Worm (Caenorhabditis elegans) whole organism, L4 larva: ENCODE measurements around the gene ccdc-47.
A peak's percentile ranks its signal among the peaks of the same experiment; 100 is the strongest.

Experiments
- D1046.2 ChIP-seq: fragments of 200-800 bp; sonication (Bioruptor generic); IDR thresholded peaks from 2 replicates; pipeline ENCODE4 v1.3.6; 2022; ENCODE audit warnings: missing genetic modification characterization, missing compliant biosample characterization
- R02D3.7 ChIP-seq: fragments of 150-350 bp; sonication (generic microtip); optimal IDR thresholded peaks from 3 replicates; lab custom pipeline; 2014; ENCODE audit warnings: missing biosample characterization, missing genetic modification characterization
- T26A8.4 ChIP-seq: fragments of 200-800 bp; sonication (Bioruptor generic); IDR thresholded peaks from 2 replicates; pipeline ENCODE4 v1.3.6; 2022; ENCODE audit warnings: missing genetic modification characterization, missing compliant biosample characterization
- Y48G9A.11 ChIP-seq: fragments of 200-800 bp; sonication (Bioruptor generic); IDR thresholded peaks from 2 replicates; pipeline ENCODE4 v1.3.6; 2022; ENCODE audit warnings: missing genetic modification reagents, missing genetic modification characterization, missing compliant biosample characterization
- ZK337.2 ChIP-seq: fragments of 200-800 bp; sonication (Bioruptor generic); IDR thresholded peaks from 2 replicates; pipeline ENCODE4 v1.3.6; 2022; ENCODE audit warnings: missing genetic modification reagents, missing genetic modification characterization, missing compliant biosample characterization
- ZK546.5 ChIP-seq, 2 experiments: sonication (generic microtip); optimal IDR thresholded peaks; 2 replicates each; lab custom pipeline; 2017; ENCODE audit warnings: missing biosample characterization in 2 of 2, missing genetic modification characterization in 2 of 2
- aly-2 ChIP-seq: sonication (generic microtip); optimal IDR thresholded peaks from 2 replicates; lab custom pipeline; 2018; ENCODE audit warnings: missing biosample characterization, missing genetic modification characterization
- attf-4 ChIP-seq: sonication (generic microtip); optimal IDR thresholded peaks from 3 replicates; lab custom pipeline; 2017; ENCODE audit warnings: missing biosample characterization, missing genetic modification characterization
- ceh-32 ChIP-seq: sonication (generic microtip); optimal IDR thresholded peaks from 2 replicates; lab custom pipeline; 2016; ENCODE audit warnings: mild to moderate bottlenecking, missing genetic modification characterization, missing compliant biosample characterization; ENCODE audit not compliant: poor library complexity
- ces-1 ChIP-seq: fragments of 150-350 bp; sonication (generic microtip); optimal IDR thresholded peaks from 4 replicates; lab custom pipeline; 2014; ENCODE audit warnings: missing biosample characterization, missing genetic modification reagents, missing genetic modification characterization
- ctbp-1 ChIP-seq: fragments of 200-800 bp; sonication (Bioruptor generic); IDR thresholded peaks from 2 replicates; pipeline ENCODE4 v1.3.6; 2022; ENCODE audit warnings: missing genetic modification reagents, missing genetic modification characterization, missing compliant biosample characterization
- dmd-6 ChIP-seq: fragments of 200-800 bp; sonication (Bioruptor generic); IDR thresholded peaks from 2 replicates; pipeline ENCODE4 v1.3.6; 2022; ENCODE audit warnings: missing genetic modification reagents, missing genetic modification characterization, missing compliant biosample characterization
- dmd-9 ChIP-seq: fragments of 200-800 bp; sonication (Bioruptor generic); IDR thresholded peaks from 2 replicates; pipeline ENCODE4 v1.3.6; 2022; ENCODE audit warnings: missing genetic modification reagents, missing genetic modification characterization, missing compliant biosample characterization
- duxl-1 ChIP-seq: sonication (generic microtip); optimal IDR thresholded peaks from 2 replicates; lab custom pipeline; 2016; ENCODE audit warnings: mild to moderate bottlenecking, missing genetic modification characterization, moderate library complexity, missing compliant biosample characterization; ENCODE audit not compliant: poor library complexity
- dve-1 ChIP-seq: sonication (generic microtip); optimal IDR thresholded peaks from 2 replicates; lab custom pipeline; 2017; ENCODE audit warnings: antibody characterized with exemption, mild to moderate bottlenecking, missing genetic modification characterization, missing compliant biosample characterization; ENCODE audit not compliant: insufficient read depth
- fkh-10 ChIP-seq: fragments of 150-350 bp; optimal IDR thresholded peaks from 2 replicates; lab custom pipeline; 2014; ENCODE audit warnings: missing biosample characterization, missing genetic modification reagents, missing genetic modification characterization
- hlh-11 ChIP-seq: fragments of 200-800 bp; sonication (Bioruptor generic); optimal IDR thresholded peaks from 2 replicates; lab custom pipeline; 2018; ENCODE audit warnings: mild to moderate bottlenecking, missing genetic modification characterization, missing compliant biosample characterization
- lim-7 ChIP-seq: fragments of 200-800 bp; sonication (Bioruptor generic); IDR thresholded peaks from 2 replicates; pipeline ENCODE4 v1.3.6; 2022; ENCODE audit warnings: missing genetic modification characterization, missing compliant biosample characterization
- lin-1 ChIP-seq: fragments of 200-800 bp; sonication (Bioruptor generic); IDR thresholded peaks from 2 replicates; pipeline ENCODE4 v1.3.6; 2022; ENCODE audit warnings: missing genetic modification reagents, missing genetic modification characterization, missing compliant biosample characterization
- lin-38 ChIP-seq: fragments of 200-800 bp; sonication (Bioruptor generic); IDR thresholded peaks from 2 replicates; pipeline ENCODE4 v1.3.6; 2022; ENCODE audit warnings: missing genetic modification reagents, missing genetic modification characterization, missing compliant biosample characterization
- lin-39 ChIP-seq: fragments of 150-350 bp; optimal IDR thresholded peaks from 2 replicates; lab custom pipeline; 2014; ENCODE audit warnings: missing biosample characterization, missing genetic modification reagents, missing genetic modification characterization
- lir-3 ChIP-seq: sonication (generic microtip); optimal IDR thresholded peaks from 2 replicates; lab custom pipeline; 2016; ENCODE audit warnings: mild to moderate bottlenecking, missing genetic modification characterization, missing compliant biosample characterization
- madf-9 ChIP-seq: fragments of 200-800 bp; sonication (Bioruptor generic); conservative IDR thresholded peaks from 2 replicates; pipeline ENCODE4 v1.3.6; 2022; ENCODE audit warnings: missing genetic modification reagents, missing genetic modification characterization, missing compliant biosample characterization
- mdt-29 ChIP-seq: fragments of 200-800 bp; sonication (Bioruptor generic); IDR thresholded peaks from 2 replicates; pipeline ENCODE4 v1.3.6; 2022; ENCODE audit warnings: missing genetic modification reagents, missing genetic modification characterization, missing compliant biosample characterization
- mep-1 ChIP-seq: fragments of 150-350 bp; sonication (generic microtip); optimal IDR thresholded peaks from 3 replicates; lab custom pipeline; 2014; ENCODE audit warnings: missing biosample characterization, missing genetic modification characterization
- mes-2 ChIP-seq: sonication (generic microtip); optimal IDR thresholded peaks from 2 replicates; lab custom pipeline; 2016; ENCODE audit warnings: missing genotype, mild to moderate bottlenecking, missing genetic modification characterization, missing compliant biosample characterization; ENCODE audit not compliant: poor library complexity, severe bottlenecking
- nhr-102 ChIP-seq: sonication (generic microtip); optimal IDR thresholded peaks from 2 replicates; lab custom pipeline; 2016; ENCODE audit warnings: mild to moderate bottlenecking, missing genetic modification characterization, moderate library complexity, missing compliant biosample characterization
- nhr-237 ChIP-seq: sonication (generic microtip); optimal IDR thresholded peaks from 2 replicates; lab custom pipeline; 2017; ENCODE audit warnings: missing biosample characterization, missing genetic modification characterization
- nhr-41 ChIP-seq: fragments of 200-800 bp; sonication (Bioruptor generic); IDR thresholded peaks from 2 replicates; pipeline ENCODE4 v1.3.6; 2022; ENCODE audit warnings: missing genetic modification reagents, missing genetic modification characterization, missing compliant biosample characterization
- nhr-48 ChIP-seq: sonication (generic microtip); optimal IDR thresholded peaks from 2 replicates; lab custom pipeline; 2016; ENCODE audit warnings: mild to moderate bottlenecking, missing genetic modification characterization, missing compliant biosample characterization
- nhr-76 ChIP-seq: fragments of 150-350 bp; optimal IDR thresholded peaks from 2 replicates; lab custom pipeline; 2014; ENCODE audit warnings: missing biosample characterization, missing genetic modification characterization
- pha-4 ChIP-seq, 2 experiments: fragments of 150-350 bp in 1 of 2; fragments of 200-800 bp in 1 of 2; sonication (Bioruptor generic) in 1 of 2; IDR thresholded peaks in 1 of 2; optimal IDR thresholded peaks in 1 of 2; 2 replicates each; pipeline versions ENCODE4 v1.3.6 to Lab custom; 2014 to 2022; ENCODE audit warnings: missing genetic modification characterization in 2 of 2, missing genetic modification reagents in 2 of 2, missing biosample characterization in 1 of 2, missing compliant biosample characterization in 1 of 2
- rbr-2 ChIP-seq: sonication (generic microtip); optimal IDR thresholded peaks from 2 replicates; lab custom pipeline; 2016; ENCODE audit warnings: missing genotype, missing genetic modification characterization, missing compliant biosample characterization
- set-16 ChIP-seq: fragments of 200-800 bp; sonication (Bioruptor generic); IDR thresholded peaks from 2 replicates; pipeline ENCODE4 v1.3.6; 2022; ENCODE audit warnings: missing genetic modification reagents, missing genetic modification characterization, missing compliant biosample characterization
- skn-1 ChIP-seq: fragments of 150-350 bp; optimal IDR thresholded peaks from 2 replicates; lab custom pipeline; 2014; ENCODE audit warnings: missing biosample characterization, missing genetic modification characterization
- snpc-1.2 ChIP-seq: fragments of 200-800 bp; sonication (Bioruptor generic); IDR thresholded peaks from 2 replicates; pipeline ENCODE4 v1.3.6; 2022; ENCODE audit warnings: missing genetic modification reagents, missing genetic modification characterization, missing compliant biosample characterization
- snpc-4 ChIP-seq: fragments of 150-350 bp; optimal IDR thresholded peaks from 2 replicates; lab custom pipeline; 2014; ENCODE audit warnings: missing biosample characterization, missing genetic modification characterization
- tag-97 ChIP-seq: fragments of 200-800 bp; sonication (Bioruptor generic); IDR thresholded peaks from 2 replicates; pipeline ENCODE4 v1.3.6; 2022; ENCODE audit warnings: missing genetic modification characterization, missing compliant biosample characterization
- tra-1 ChIP-seq: fragments of 200-800 bp; sonication (Bioruptor generic); IDR thresholded peaks from 2 replicates; pipeline ENCODE4 v1.3.6; 2022; ENCODE audit warnings: missing genetic modification reagents, missing genetic modification characterization, missing compliant biosample characterization
- unc-130 ChIP-seq: sonication (generic microtip); optimal IDR thresholded peaks from 2 replicates; lab custom pipeline; 2016; ENCODE audit warnings: missing genetic modification reagents, missing genetic modification characterization, missing compliant biosample characterization
- unc-62 ChIP-seq, 3 experiments: fragments of 150-350 bp in 1 of 3; sonication (generic microtip); optimal IDR thresholded peaks in 2 of 3; peaks in 1 of 3; 1 replicate in 1 of 3; 2 replicates in 2 of 3; lab custom pipeline; 2014 to 2017; ENCODE audit warnings: missing biosample characterization in 3 of 3, missing genetic modification characterization in 3 of 3, missing genetic modification reagents in 3 of 3, missing genotype in 1 of 3
- zag-1 ChIP-seq: fragments of 150-350 bp; optimal IDR thresholded peaks from 2 replicates; lab custom pipeline; 2014; ENCODE audit warnings: missing biosample characterization, missing genetic modification characterization
- zfp-3 ChIP-seq: fragments of 200-800 bp; sonication (Bioruptor generic); conservative IDR thresholded peaks from 2 replicates; pipeline ENCODE4 v1.3.6; 2022; ENCODE audit warnings: missing genetic modification reagents, missing genetic modification characterization, missing compliant biosample characterization
- zip-2 ChIP-seq: fragments of 150-350 bp; optimal IDR thresholded peaks from 2 replicates; lab custom pipeline; 2014; ENCODE audit warnings: missing biosample characterization, missing genetic modification characterization
- ztf-11 ChIP-seq: fragments of 150-350 bp; optimal IDR thresholded peaks from 2 replicates; lab custom pipeline; 2014; ENCODE audit warnings: missing biosample characterization, missing genetic modification characterization

The ccdc-47 gene

DNA sequence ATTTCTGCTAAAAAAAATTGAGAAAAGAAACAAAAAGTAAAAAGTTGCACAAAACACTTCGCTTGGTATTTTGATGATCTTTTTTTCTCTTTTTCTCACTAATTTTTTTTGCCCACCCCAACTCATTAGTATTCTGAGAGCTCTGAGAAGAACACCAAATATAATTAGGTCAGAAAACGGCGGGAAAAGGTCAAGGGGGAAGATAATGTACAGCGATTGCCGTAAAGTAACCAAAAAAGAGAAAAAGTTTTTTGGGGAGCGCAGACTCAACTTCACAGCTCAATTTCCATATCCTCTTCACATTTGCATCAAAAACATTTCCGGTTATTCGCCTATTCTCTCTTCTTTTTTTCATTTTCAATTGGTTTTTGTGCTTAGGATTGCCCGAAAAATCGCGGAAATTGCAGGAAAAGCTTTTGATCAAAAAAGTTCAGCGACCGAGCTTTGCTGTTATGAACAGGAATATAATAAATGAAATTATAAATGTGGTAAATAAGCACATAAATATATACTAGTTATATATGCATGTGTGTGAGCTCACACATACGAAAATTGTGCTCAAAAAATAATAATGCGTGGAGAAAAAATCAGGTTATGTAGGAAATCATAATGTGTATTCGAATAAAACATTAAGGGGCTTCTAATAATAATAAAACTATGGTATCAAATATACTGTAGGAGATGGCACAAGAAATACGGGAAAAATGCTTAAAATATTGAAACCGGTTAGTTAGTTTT lies 14.0 kb upstream of the ccdc-47 start (continued):
- TF ChIP-seq pha-4 (GFP tag; IDR thresholded peaks at IDR 0.05; lab: Robert Waterston, UW) = no peak
- TF ChIP-seq pha-4 (tag; optimal IDR thresholded peaks at IDR 0.05; lab: Kevin White, UChicago) = no peak
- TF ChIP-seq zfp-3 = peak; percentile 69; the same call in 1 of the 2 replicates
- TF ChIP-seq nhr-41 (GFP tag; lab: Robert Waterston, UW) = no peak
- TF ChIP-seq mep-1 = peak; percentile 57

DNA sequence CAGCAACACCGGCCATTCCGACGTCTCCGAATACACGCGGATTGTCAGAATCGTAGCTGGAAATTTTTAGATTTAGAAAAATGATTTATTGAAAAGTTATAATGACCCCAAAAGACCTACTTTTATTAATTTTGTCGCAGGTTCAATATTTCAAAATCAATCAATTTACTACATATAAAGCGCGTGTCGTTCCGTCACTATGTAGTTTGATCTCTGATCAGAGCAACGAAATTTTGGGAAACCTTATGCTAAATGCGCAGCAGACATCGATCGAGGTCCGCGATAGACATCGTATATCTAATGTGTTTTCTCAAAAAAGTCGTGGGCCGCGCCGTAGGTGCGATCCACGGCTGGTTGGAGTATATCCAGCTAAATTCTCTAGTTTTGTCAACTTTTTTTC lies 10.3 kb upstream of the ccdc-47 start:
- TF ChIP-seq zag-1 (tag; lab: Kevin White, UChicago) (no peak), tra-1 (GFP tag; lab: Robert Waterston, UW) (no peak), dve-1 (no peak), snpc-4 (no peak), duxl-1 (tag; lab: Kevin White, UChicago) (no peak), attf-4 (tag; lab: Kevin White, UChicago) (no peak), madf-9 (GFP tag; lab: Robert Waterston, UW) (no peak), ZK546.5 (tag; optimal IDR thresholded peaks at IDR 0.05; lab: Kevin White, UChicago) (no peak), rbr-2 (no peak), set-16 (no peak), aly-2 (tag; lab: Kevin White, UChicago) (no peak), ctbp-1 (GFP tag; lab: Robert Waterston, UW) (no peak), lir-3 (tag; lab: Kevin White, UChicago) (no peak), nhr-48 (no peak), lin-1 (no peak), fkh-10 (no peak), nhr-102 (no peak), Y48G9A.11 (GFP tag; lab: Robert Waterston, UW) (no peak), tag-97 (GFP tag; lab: Robert Waterston, UW) (no peak), dmd-6 (GFP tag; lab: Robert Waterston, UW) (no peak)

DNA sequence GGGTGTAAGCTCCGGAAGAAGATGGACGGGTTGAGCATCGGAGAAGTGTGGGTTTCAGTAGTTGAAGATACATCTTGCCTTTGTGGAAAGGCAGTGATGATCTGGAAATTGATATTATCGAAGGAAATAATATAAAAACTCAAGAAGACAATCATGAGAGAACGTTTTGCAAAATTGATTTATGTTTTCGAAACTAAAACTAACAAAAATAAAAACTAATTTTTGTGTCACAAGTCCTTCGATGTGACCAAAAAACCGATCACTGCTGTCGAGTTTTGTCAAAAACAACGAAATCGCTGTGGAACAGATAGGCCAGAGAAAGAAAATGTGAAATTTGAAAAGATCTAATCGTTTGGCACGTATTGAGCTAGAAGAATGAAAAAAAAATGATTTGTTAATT lies 9.2 kb upstream of the ccdc-47 start, which contains the start of gene mmcm-1:
Gene mmcm-1 (minus strand): TSS at position 101 of the 400 bp plus-strand sequence.
- peak in 1 of 2 experiments; percentile 76 for TF ChIP-seq unc-62 (GFP tag; optimal IDR thresholded peaks at IDR 0.05 in 1 of 2; lab: Kevin White, UChicago)
- no peak for TF ChIP-seq unc-62 (tag; optimal IDR thresholded peaks at IDR 0.05; lab: Kevin White, UChicago)
- TF ChIP-seq ces-1 (GFP tag; lab: Kevin White, UChicago) = no peak

DNA sequence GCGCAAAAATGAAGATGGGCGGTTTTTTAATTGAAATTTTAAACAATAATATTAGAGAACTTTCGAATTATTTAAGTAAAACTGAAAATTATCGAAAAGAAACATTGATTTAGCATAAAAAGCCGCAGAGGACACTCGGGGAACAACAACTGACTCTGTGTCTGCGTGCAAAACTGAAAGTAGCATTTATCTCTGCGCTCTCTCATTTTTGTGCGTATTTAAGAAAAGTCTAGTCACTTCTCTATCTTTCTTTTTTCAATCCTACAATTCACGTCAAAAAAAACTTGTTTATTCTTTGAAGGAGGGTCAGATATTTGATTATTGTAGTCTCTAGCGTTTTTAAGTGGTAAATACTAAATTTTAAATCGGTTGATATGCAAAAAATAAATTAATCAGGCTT lies 8.6 kb upstream of the ccdc-47 start:
- TF ChIP-seq dve-1 = peak; percentile 62
- TF ChIP-seq ceh-32 = no peak
- no peak for TF ChIP-seq nhr-48
- TF ChIP-seq dmd-9 (GFP tag; lab: Robert Waterston, UW) = no peak
- TF ChIP-seq zip-2 (tag; lab: Kevin White, UChicago) = no peak
- no peak for TF ChIP-seq snpc-1.2 (GFP tag; lab: Robert Waterston, UW)
- no peak for TF ChIP-seq lin-38 (GFP tag; lab: Robert Waterston, UW)
- no peak for TF ChIP-seq skn-1
- no peak for TF ChIP-seq nhr-76 (tag; lab: Kevin White, UChicago)
- peak; percentile 58 for TF ChIP-seq hlh-11 (tag; lab: Kevin White, UChicago)
- no peak for TF ChIP-seq R02D3.7
- no peak for TF ChIP-seq ZK337.2 (GFP tag; lab: Robert Waterston, UW)
- TF ChIP-seq aly-2 (tag; lab: Kevin White, UChicago) = no peak
- no peak for TF ChIP-seq mdt-29
- TF ChIP-seq nhr-237 (tag; lab: Kevin White, UChicago) = no peak
- no peak for TF ChIP-seq T26A8.4 (GFP tag; lab: Robert Waterston, UW)
- no peak for TF ChIP-seq ztf-11 (tag; lab: Kevin White, UChicago)
- peak; percentile 25 for TF ChIP-seq mes-2
- no peak for TF ChIP-seq unc-130 (GFP tag; lab: Kevin White, UChicago)
- TF ChIP-seq lim-7 (GFP tag; lab: Robert Waterston, UW) = no peak
- no peak for TF ChIP-seq D1046.2
- TF ChIP-seq dmd-6 (GFP tag; lab: Robert Waterston, UW) = peak; percentile 13; the same call in 1 of the 2 replicates
- no peak for TF ChIP-seq lin-39 (tag; lab: Kevin White, UChicago)
